Fruit fly (Drosophila melanogaster) whole organism, embryonic: Measurements from ENCODE around the gene GstT4.
A peak's percentile ranks its signal among the peaks of the same experiment; 100 is the strongest.

Source experiments
- Adf1 ChIP-seq: fragments of 200-800 bp; sonication (Bioruptor generic); IDR thresholded peaks from 2 replicates; pipeline ENCODE4 v1.3.6; 2022; ENCODE audit warnings: missing biosample characterization, missing genetic modification characterization
- CG10147 ChIP-seq: fragments of 200-800 bp; sonication (Bioruptor generic); optimal IDR thresholded peaks from 2 replicates; lab custom pipeline; 2019; ENCODE audit warnings: missing biosample characterization, mild to moderate bottlenecking, missing genetic modification characterization, moderate library complexity
- CG11456 ChIP-seq: fragments of 200-800 bp; sonication (Bioruptor generic); IDR thresholded peaks from 3 replicates; pipeline ENCODE4 v1.3.6; 2022; ENCODE audit warnings: missing biosample characterization, missing genetic modification characterization
- CG11696 ChIP-seq: fragments of 200-800 bp; sonication (Bioruptor generic); IDR thresholded peaks from 2 replicates; pipeline ENCODE4 v1.3.6; 2022; ENCODE audit warnings: missing biosample characterization, missing genetic modification characterization
- CG12071 ChIP-seq: fragments of 200-800 bp; sonication (Bioruptor generic); optimal IDR thresholded peaks from 3 replicates; lab custom pipeline; 2018; ENCODE audit warnings: missing biosample characterization, mild to moderate bottlenecking, missing genetic modification characterization
- CG12219 ChIP-seq: fragments of 200-800 bp; sonication (Bioruptor generic); optimal IDR thresholded peaks from 3 replicates; lab custom pipeline; 2018; ENCODE audit warnings: missing biosample characterization, mild to moderate bottlenecking, missing genetic modification characterization
- CG13624 ChIP-seq: fragments of 200-800 bp; sonication (Bioruptor generic); optimal IDR thresholded peaks from 2 replicates; lab custom pipeline; 2016; ENCODE audit warnings: missing biosample characterization, missing genetic modification characterization
- CG13775 ChIP-seq: fragments of 200-800 bp; sonication (Bioruptor generic); optimal IDR thresholded peaks from 3 replicates; lab custom pipeline; 2017; ENCODE audit warnings: missing biosample characterization, mild to moderate bottlenecking, missing genetic modification characterization
- CG1529 ChIP-seq: fragments of 200-800 bp; sonication (Bioruptor generic); optimal IDR thresholded peaks from 3 replicates; lab custom pipeline; 2018; ENCODE audit warnings: missing biosample characterization, missing genetic modification characterization
- CG1603 ChIP-seq: fragments of 200-800 bp; sonication (Bioruptor generic); optimal IDR thresholded peaks from 2 replicates; lab custom pipeline; 2019; ENCODE audit warnings: missing biosample characterization, mild to moderate bottlenecking, missing genetic modification characterization, moderate library complexity
- CG17385 ChIP-seq: fragments of 200-800 bp; sonication (Bioruptor generic); optimal IDR thresholded peaks from 3 replicates; lab custom pipeline; 2018; ENCODE audit warnings: missing biosample characterization, mild to moderate bottlenecking, missing genetic modification characterization
- CG1792 ChIP-seq: fragments of 200-800 bp; sonication (Bioruptor generic); optimal IDR thresholded peaks from 2 replicates; lab custom pipeline; 2016; ENCODE audit warnings: missing biosample characterization, missing genetic modification characterization
- CG18599 ChIP-seq: fragments of 200-800 bp; sonication (Bioruptor generic); optimal IDR thresholded peaks from 3 replicates; lab custom pipeline; 2017; ENCODE audit warnings: missing biosample characterization, missing genetic modification characterization, mild to moderate bottlenecking, moderate library complexity, missing genetic modification reagents
- CG2199 ChIP-seq: fragments of 200-800 bp; sonication (Bioruptor generic); IDR thresholded peaks from 3 replicates; pipeline ENCODE4 v1.3.6; 2022; ENCODE audit warnings: missing biosample characterization, missing genetic modification characterization
- CG2875 ChIP-seq: fragments of 200-800 bp; sonication (Bioruptor generic); optimal IDR thresholded peaks from 2 replicates; lab custom pipeline; 2017; ENCODE audit warnings: missing biosample characterization, mild to moderate bottlenecking, missing genetic modification characterization, missing genetic modification reagents
- CG30431 ChIP-seq: fragments of 200-800 bp; sonication (Bioruptor generic); optimal IDR thresholded peaks from 2 replicates; lab custom pipeline; 2017; ENCODE audit warnings: missing biosample characterization, missing genetic modification characterization
- CG33213 ChIP-seq: fragments of 200-800 bp; sonication (Bioruptor generic); optimal IDR thresholded peaks from 3 replicates; lab custom pipeline; 2016; ENCODE audit warnings: missing biosample characterization, missing genetic modification characterization
- CG34376 ChIP-seq: fragments of 200-800 bp; sonication (Bioruptor generic); optimal IDR thresholded peaks from 2 replicates; lab custom pipeline; 2018; ENCODE audit warnings: missing biosample characterization, mild to moderate bottlenecking, missing genetic modification characterization
- CG34422 ChIP-seq: fragments of 200-800 bp; sonication (Bioruptor generic); IDR thresholded peaks from 3 replicates; pipeline ENCODE4 v1.3.6; 2022; ENCODE audit warnings: missing biosample characterization, missing genetic modification characterization
- CG3726 ChIP-seq: fragments of 200-800 bp; sonication (Bioruptor generic); IDR thresholded peaks from 3 replicates; pipeline ENCODE4, ENCODE4 v1.3.6; 2022; ENCODE audit warnings: missing biosample characterization, missing genetic modification characterization
- CG4854 ChIP-seq: fragments of 200-800 bp; sonication (Bioruptor generic); optimal IDR thresholded peaks from 2 replicates; lab custom pipeline; 2016; ENCODE audit warnings: missing biosample characterization, missing genetic modification characterization, inconsistent platforms
- CG6683 ChIP-seq: fragments of 200-800 bp; sonication (Bioruptor generic); optimal IDR thresholded peaks from 2 replicates; lab custom pipeline; 2017; ENCODE audit warnings: missing biosample characterization, mild to moderate bottlenecking, missing genetic modification characterization, missing genetic modification reagents
- CTCF ChIP-seq: fragments of 200-800 bp; sonication (Bioruptor generic); optimal IDR thresholded peaks from 2 replicates; lab custom pipeline; 2017; ENCODE audit warnings: missing biosample characterization, mild to moderate bottlenecking, missing genetic modification characterization, moderate library complexity
- Deaf1 ChIP-seq: fragments of 200-800 bp; optimal IDR thresholded peaks from 3 replicates; lab custom pipeline; 2019; ENCODE audit warnings: missing biosample characterization, mild to moderate bottlenecking, missing genetic modification characterization, moderate library complexity
- Drgx ChIP-seq: fragments of 200-800 bp; sonication (Bioruptor generic); IDR thresholded peaks from 2 replicates; pipeline ENCODE4 v1.3.6; 2022; ENCODE audit warnings: missing biosample characterization, missing genetic modification characterization
- E2f2 ChIP-seq: fragments of 200-800 bp; sonication (Bioruptor generic); IDR thresholded peaks from 2 replicates; pipeline ENCODE4 v1.3.6; 2022; ENCODE audit warnings: missing biosample characterization, missing genetic modification characterization
- H2.0 ChIP-seq: fragments of 200-800 bp; sonication (Bioruptor generic); IDR thresholded peaks from 2 replicates; pipeline ENCODE4 v1.3.6; 2022; ENCODE audit warnings: missing biosample characterization, missing genetic modification characterization
- HHEX ChIP-seq: fragments of 200-800 bp; sonication (Bioruptor generic); optimal IDR thresholded peaks from 3 replicates; lab custom pipeline; 2017; ENCODE audit warnings: missing biosample characterization, mild to moderate bottlenecking, missing genetic modification characterization, missing genetic modification reagents
- Hr3 ChIP-seq: fragments of 200-800 bp; sonication (Bioruptor generic); optimal IDR thresholded peaks from 3 replicates; lab custom pipeline; 2016; ENCODE audit warnings: missing biosample characterization, missing genetic modification characterization
- Lhr ChIP-seq: fragments of 200-800 bp; sonication (Bioruptor generic); optimal IDR thresholded peaks from 3 replicates; lab custom pipeline; 2017; ENCODE audit warnings: mild to moderate bottlenecking, missing biosample characterization, missing genetic modification reagents, missing genetic modification characterization
- Mad ChIP-seq: fragments of 200-800 bp; sonication (Bioruptor generic); optimal IDR thresholded peaks from 2 replicates; lab custom pipeline; 2016; ENCODE audit warnings: missing biosample characterization, missing genetic modification characterization
- Oli ChIP-seq: fragments of 200-800 bp; sonication (Bioruptor generic); optimal IDR thresholded peaks from 2 replicates; lab custom pipeline; 2018; ENCODE audit warnings: missing biosample characterization, mild to moderate bottlenecking, missing genetic modification characterization, moderate library complexity
- Rx ChIP-seq: fragments of 200-800 bp; sonication (Bioruptor generic); IDR thresholded peaks from 2 replicates; pipeline ENCODE4 v1.3.6; 2022; ENCODE audit warnings: missing biosample characterization, missing genetic modification characterization
- crc ChIP-seq: fragments of 200-800 bp; sonication (Bioruptor generic); optimal IDR thresholded peaks from 2 replicates; lab custom pipeline; 2016; ENCODE audit warnings: missing biosample characterization, missing genetic modification characterization
- croc ChIP-seq: fragments of 200-800 bp; sonication (Bioruptor generic); conservative IDR thresholded peaks from 3 replicates; pipeline ENCODE4 v1.3.6; 2022; ENCODE audit warnings: missing biosample characterization, missing genetic modification characterization
- dan ChIP-seq: fragments of 200-800 bp; sonication (Bioruptor generic); IDR thresholded peaks from 2 replicates; pipeline ENCODE4 v1.3.6; 2022; ENCODE audit warnings: missing biosample characterization, missing genetic modification characterization
- dysf ChIP-seq: fragments of 200-800 bp; sonication (Bioruptor generic); IDR thresholded peaks from 3 replicates; pipeline ENCODE4 v1.3.6; 2022; ENCODE audit warnings: missing biosample characterization, missing genetic modification characterization
- gce ChIP-seq: fragments of 200-800 bp; sonication (Bioruptor generic); IDR thresholded peaks from 3 replicates; pipeline ENCODE4 v1.3.6; 2022; ENCODE audit warnings: missing biosample characterization, missing genetic modification characterization
- hb ChIP-seq: fragments of 200-800 bp; sonication (Bioruptor generic); IDR thresholded peaks from 3 replicates; pipeline ENCODE4 v1.3.6; 2022; ENCODE audit warnings: missing biosample characterization, missing genetic modification characterization; ENCODE audit not compliant: partially characterized antibody
- jumu ChIP-seq: fragments of 200-800 bp; sonication (Bioruptor generic); optimal IDR thresholded peaks from 3 replicates; lab custom pipeline; 2016; ENCODE audit warnings: missing biosample characterization, missing genetic modification characterization
- kah ChIP-seq: fragments of 200-800 bp; sonication (Bioruptor generic); optimal IDR thresholded peaks from 2 replicates; lab custom pipeline; 2018; ENCODE audit warnings: missing biosample characterization, mild to moderate bottlenecking, missing genetic modification characterization
- lola ChIP-seq, 3 experiments: fragments of >200 bp in 2 of 3; fragments of 200-800 bp in 1 of 3; sonication (Bioruptor generic) in 1 of 3; optimal IDR thresholded peaks; 2 replicates each; lab custom pipeline; 2017 to 2019; ENCODE audit warnings: missing biosample characterization in 3 of 3, missing genetic modification characterization in 3 of 3, mild to moderate bottlenecking in 1 of 3, moderate library complexity in 1 of 3
- nerfin-1 ChIP-seq: fragments of 200-800 bp; sonication (Bioruptor generic); optimal IDR thresholded peaks from 3 replicates; lab custom pipeline; 2019; ENCODE audit warnings: missing biosample characterization, mild to moderate bottlenecking, missing genetic modification characterization, moderate library complexity
- odd ChIP-seq: fragments of 200-800 bp; sonication (Bioruptor generic); optimal IDR thresholded peaks from 2 replicates; lab custom pipeline; 2017; ENCODE audit warnings: missing biosample characterization, mild to moderate bottlenecking, missing genetic modification characterization
- pb ChIP-seq: fragments of 200-800 bp; sonication (Bioruptor generic); optimal IDR thresholded peaks from 3 replicates; lab custom pipeline; 2016; ENCODE audit warnings: missing biosample characterization, missing genetic modification characterization
- phol ChIP-seq: fragments of 200-800 bp; sonication (Bioruptor generic); optimal IDR thresholded peaks from 3 replicates; lab custom pipeline; 2018; ENCODE audit warnings: missing biosample characterization, mild to moderate bottlenecking, missing genetic modification characterization, moderate library complexity
- sob ChIP-seq: fragments of 200-800 bp; sonication (Bioruptor generic); IDR thresholded peaks from 2 replicates; pipeline ENCODE4 v1.3.6; 2022; ENCODE audit warnings: missing biosample characterization, missing genetic modification characterization
- ssp ChIP-seq: fragments of 200-800 bp; sonication (Bioruptor generic); IDR thresholded peaks from 2 replicates; pipeline ENCODE4 v1.3.6; 2022; ENCODE audit warnings: missing biosample characterization, missing genetic modification characterization
- tio ChIP-seq: fragments of 200-800 bp; sonication (Bioruptor generic); optimal IDR thresholded peaks from 2 replicates; lab custom pipeline; 2017; ENCODE audit warnings: missing biosample characterization, missing genetic modification characterization, inconsistent platforms
- tna ChIP-seq: fragments of 200-800 bp; sonication (Bioruptor generic); IDR thresholded peaks from 2 replicates; pipeline ENCODE4 v1.3.6; 2022; ENCODE audit warnings: missing biosample characterization, missing genetic modification characterization; ENCODE audit not compliant: partially characterized antibody

GstT4 gene

DNA sequence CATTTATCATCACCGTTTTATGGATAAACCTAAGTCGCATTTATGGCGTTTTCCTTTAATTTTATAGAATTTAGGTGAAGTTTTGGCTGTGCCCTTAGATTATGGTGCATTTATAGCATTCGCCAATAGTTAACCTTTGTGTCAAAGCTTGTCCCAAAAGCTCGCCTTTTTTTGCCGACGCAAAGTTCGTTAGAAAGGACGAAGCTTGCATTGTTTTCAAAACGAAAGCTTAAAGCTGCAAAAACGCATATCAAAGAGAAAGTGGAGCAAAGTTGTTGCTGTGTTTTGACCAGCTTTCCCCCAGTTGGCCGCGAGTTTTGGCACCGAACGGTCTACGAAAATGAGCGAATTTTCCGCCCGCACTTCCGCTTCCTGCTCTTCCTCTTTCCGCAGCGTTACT, 45.6 kb upstream of the GstT4 start, which contains the start of gene Syt12 (continued):
- TF ChIP-seq CG12219 (GFP tag; lab: Kevin White, UChicago) = no peak
- TF ChIP-seq CG6683 = no peak
- TF ChIP-seq CG34376 = peak; percentile 16
- TF ChIP-seq CG1792 = no peak
- no peak for TF ChIP-seq nerfin-1
- TF ChIP-seq tio = no peak
- TF ChIP-seq crc = no peak
- peak; percentile 21 for TF ChIP-seq CTCF (GFP tag; lab: Kevin White, UChicago)
- peak; percentile 2 for TF ChIP-seq CG17385
- no peak for TF ChIP-seq dysf (GFP tag; lab: Robert Waterston, UW)
- peak; percentile 1 for TF ChIP-seq CG18599 (GFP tag; lab: Kevin White, UChicago)

DNA sequence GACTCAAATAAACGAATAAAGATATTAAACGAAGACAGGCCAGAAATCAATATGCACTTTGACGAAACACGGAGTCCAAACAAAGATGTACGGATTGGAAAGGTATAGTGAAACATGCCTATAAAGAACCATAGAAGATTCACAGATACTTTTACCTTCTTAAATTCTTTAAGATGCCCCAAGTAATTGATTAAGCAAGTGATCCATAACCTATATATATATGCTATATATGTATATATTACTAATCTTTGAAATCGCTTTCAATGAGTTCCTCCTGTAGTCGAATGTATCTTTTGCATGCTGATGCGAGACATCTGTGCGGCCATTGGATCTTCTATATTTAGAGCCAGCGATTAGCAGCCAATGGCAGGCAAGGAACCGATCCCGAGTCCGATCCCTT, 36.4 kb upstream of the GstT4 start, which contains the start of gene dmrt11E:
Gene dmrt11E (plus strand): TSS at position 43 of the 400 bp plus-strand sequence.
- 0 out of 2 replicates have a peak, but pooled peaks have one; percentile 12 for TF ChIP-seq Drgx (GFP tag; lab: Robert Waterston, UW)
- TF ChIP-seq hb (GFP tag; lab: Robert Waterston, UW) = no peak
- no peak for TF ChIP-seq Mad
- no peak for TF ChIP-seq CG12071 (GFP tag; lab: Kevin White, UChicago)
- no peak for TF ChIP-seq Adf1 (GFP tag; lab: Robert Waterston, UW)
- TF ChIP-seq HHEX (GFP tag; lab: Kevin White, UChicago) = peak; percentile 13
- 0 out of 2 replicates have a peak, but pooled peaks have one; percentile 32 for TF ChIP-seq ssp
- 0 out of 3 replicates have a peak, but pooled peaks have one; percentile 54 for TF ChIP-seq CG2199 (GFP tag; lab: Robert Waterston, UW)
- TF ChIP-seq odd (GFP tag; lab: Kevin White, UChicago) = peak; percentile 21
- TF ChIP-seq Hr3 (GFP tag; lab: Kevin White, UChicago) = peak; percentile 56
- TF ChIP-seq sob (GFP tag; lab: Robert Waterston, UW) = peak; percentile 45; the same call in 1 of the 2 replicates
- TF ChIP-seq dan = no peak
- peak; percentile 56 for TF ChIP-seq CG1529 (GFP tag; lab: Kevin White, UChicago)
- TF ChIP-seq croc (GFP tag; lab: Robert Waterston, UW) = peak; percentile 72
- 0 out of 2 replicates have a peak, but pooled peaks have one; percentile 28 for TF ChIP-seq CG11696 (GFP tag; lab: Robert Waterston, UW)
- TF ChIP-seq CG33213 (GFP tag; lab: Kevin White, UChicago) = no peak
- peak; percentile 18 for TF ChIP-seq CG13775 (GFP tag; lab: Kevin White, UChicago)
- TF ChIP-seq pb = no peak
- peak; percentile 58 for TF ChIP-seq CG2875 (GFP tag; lab: Kevin White, UChicago)
- no peak for TF ChIP-seq jumu
- no peak for TF ChIP-seq CG13624 (GFP tag; lab: Kevin White, UChicago)
- TF ChIP-seq Lhr = peak; percentile 34
- peak; percentile 45 for TF ChIP-seq H2.0
- peak; percentile 32; the same call in 2 of the 3 replicates for TF ChIP-seq CG34422 (GFP tag; lab: Robert Waterston, UW)
- TF ChIP-seq tna (GFP tag; lab: Robert Waterston, UW) = no peak
- no peak for TF ChIP-seq CG11456 (GFP tag; lab: Robert Waterston, UW)
- peak; percentile 74 for TF ChIP-seq CG1603 (tag; lab: Kevin White, UChicago)
- no peak for TF ChIP-seq CG10147 (GFP tag; lab: Kevin White, UChicago)
- TF ChIP-seq CG4854 (GFP tag; lab: Kevin White, UChicago) = no peak
- TF ChIP-seq CG17385 = peak; percentile 43
- peak; percentile 56 for TF ChIP-seq Deaf1 (tag; lab: Kevin White, UChicago)
- TF ChIP-seq gce = 0 out of 3 replicates have a peak, but pooled peaks have one; percentile 26
- peak; percentile 2 for TF ChIP-seq CG30431 (GFP tag; lab: Kevin White, UChicago)
- peak; percentile 40 for TF ChIP-seq kah
- TF ChIP-seq Rx = peak; percentile 39; the same call in 1 of the 2 replicates
- peak; percentile 78 for TF ChIP-seq phol (tag; lab: Kevin White, UChicago)
- peak in 1 of 3 experiments; percentile 75 for TF ChIP-seq lola (GFP tag; optimal IDR thresholded peaks at IDR 0.05; lab: Kevin White, UChicago)
- peak; percentile 60 for TF ChIP-seq Oli (tag; lab: Kevin White, UChicago)
- TF ChIP-seq CG3726 (GFP tag; lab: Robert Waterston, UW) = no peak
- 0 out of 2 replicates have a peak, but pooled peaks have one; percentile 16 for TF ChIP-seq E2f2
